Worm (Caenorhabditis elegans): Measurements from ENCODE around the gene nhr-139.

nhr-139 gene

ce11 chrV:6979019-6979418 is 8.6 kb downstream of the nhr-139 start, which contains the start of gene sre-12:
Gene sre-12, minus strand, starts transcription at chrV:6979119.
- TF ChIP-seq tbx-11 (GFP tag; IDR thresholded peaks at IDR 0.05) (no peak), F13C5.2 (tag; optimal IDR thresholded peaks at IDR 0.05) (no peak), B0310.2 (tag; optimal IDR thresholded peaks at IDR 0.05) (no peak), scrt-1 (GFP tag; IDR thresholded peaks at IDR 0.05) (no peak), aly-1 (tag; optimal IDR thresholded peaks at IDR 0.05) (no peak), ceh-36 (tag; optimal IDR thresholded peaks at IDR 0.05) (no peak), ama-1 (optimal IDR thresholded peaks at IDR 0.05) (no peak), pes-1 (GFP tag; IDR thresholded peaks at IDR 0.05) (no peak), tbx-37 (GFP tag; conservative IDR thresholded peaks at IDR 0.05) (no peak), flt-1 (GFP tag; IDR thresholded peaks at IDR 0.05) (no peak), hmbx-1 (tag; optimal IDR thresholded peaks at IDR 0.05) (no peak), hnd-1 (tag; optimal IDR thresholded peaks at IDR 0.05) (no peak), sea-1 (GFP tag; conservative IDR thresholded peaks at IDR 0.05) (no peak), tra-4 (tag; optimal IDR thresholded peaks at IDR 0.05) (no peak), ets-7 (tag; optimal IDR thresholded peaks at IDR 0.05) (no peak), ceh-13 (GFP tag; optimal IDR thresholded peaks at IDR 0.05) (no peak), hmg-4 (GFP tag; optimal IDR thresholded peaks at IDR 0.05) (no peak)

DNA sequence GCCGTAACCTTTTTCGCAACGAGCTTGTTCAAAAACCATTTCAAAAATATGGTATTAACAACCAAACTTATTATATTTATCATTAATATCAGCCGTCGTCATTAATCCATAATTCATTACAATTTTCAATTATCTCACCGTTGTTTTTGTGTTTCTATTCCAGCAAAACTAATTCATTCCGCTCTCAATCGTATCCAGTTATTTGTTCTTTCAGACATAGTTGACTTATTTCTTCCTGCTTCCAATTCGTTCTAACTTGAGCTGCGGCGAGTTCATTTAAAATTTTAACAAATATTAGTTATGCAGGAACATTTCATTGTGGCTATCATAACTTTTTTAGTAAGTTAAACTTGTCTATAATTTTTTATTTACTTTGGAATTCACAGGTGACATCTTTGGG is 11.5 kb downstream of the nhr-139 start, which contains the start of gene srx-16:
Gene srx-16 (plus strand): TSS at position 301 of the 400 bp plus-strand sequence.
- no peak for TF ChIP-seq pes-1 (GFP tag; IDR thresholded peaks at IDR 0.05)
- no peak for TF ChIP-seq ama-1 (optimal IDR thresholded peaks at IDR 0.05)
- TF ChIP-seq scrt-1 (GFP tag; IDR thresholded peaks at IDR 0.05) = no peak
- no peak for TF ChIP-seq ets-7 (tag; optimal IDR thresholded peaks at IDR 0.05)
- TF ChIP-seq hnd-1 (tag; optimal IDR thresholded peaks at IDR 0.05) = no peak
- TF ChIP-seq tra-4 (tag; optimal IDR thresholded peaks at IDR 0.05) = no peak
- TF ChIP-seq tbx-11 (GFP tag; IDR thresholded peaks at IDR 0.05) = no peak
- TF ChIP-seq B0310.2 (tag; optimal IDR thresholded peaks at IDR 0.05) = no peak
- no peak for TF ChIP-seq ceh-36 (tag; optimal IDR thresholded peaks at IDR 0.05)
- TF ChIP-seq tbx-37 (GFP tag; conservative IDR thresholded peaks at IDR 0.05) = no peak
- no peak for TF ChIP-seq F13C5.2 (tag; optimal IDR thresholded peaks at IDR 0.05)
- TF ChIP-seq ceh-13 (GFP tag; optimal IDR thresholded peaks at IDR 0.05) = no peak
- TF ChIP-seq hmbx-1 (tag; optimal IDR thresholded peaks at IDR 0.05) = no peak
- no peak for TF ChIP-seq hmg-4 (GFP tag; optimal IDR thresholded peaks at IDR 0.05)

DNA sequence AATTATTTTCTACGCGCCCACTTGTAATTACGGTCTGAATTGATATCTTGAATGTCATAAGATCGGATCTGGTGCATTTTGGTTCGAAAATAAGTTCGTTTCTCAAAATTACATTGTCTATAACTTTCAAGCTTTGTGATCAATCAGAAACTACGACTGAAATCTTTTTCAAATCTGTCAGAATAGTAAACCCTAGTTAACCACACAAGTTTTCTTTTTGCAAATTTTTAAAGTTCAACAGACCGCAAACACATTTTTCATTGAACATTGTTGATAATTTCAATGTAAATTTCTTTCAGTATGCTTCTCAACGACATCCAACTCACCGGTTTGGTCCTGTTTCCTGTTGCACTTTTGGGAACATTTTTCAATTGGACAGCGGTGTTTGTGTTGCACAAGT is 16.0 kb downstream of the nhr-139 start, which contains the start of gene srx-59:
Gene srx-59 (plus strand): TSS at position 301 of the 400 bp plus-strand sequence.
- no peak for TF ChIP-seq pes-1 (GFP tag; IDR thresholded peaks at IDR 0.05)

- TF ChIP-seq pes-1 (GFP tag; IDR thresholded peaks at IDR 0.05) (no peak), F13C5.2 (tag; optimal IDR thresholded peaks at IDR 0.05) (no peak), ets-7 (tag; optimal IDR thresholded peaks at IDR 0.05) (no peak)
Observed at ce11 chrV:6969950-6970532, 17.5 kb downstream of the nhr-139 start, which contains the start of gene ptr-15. Gene ptr-15, minus strand, starts transcription at chrV:6970000.

- TF ChIP-seq tbx-37 (GFP tag; conservative IDR thresholded peaks at IDR 0.05) = no peak
- no peak for TF ChIP-seq B0310.2 (tag; optimal IDR thresholded peaks at IDR 0.05)
Observed at ce11 chrV:6956237-6956636, 31.3 kb downstream of the nhr-139 start, which contains the start of gene mec-1. Gene mec-1, plus strand, starts transcription at chrV:6956537.

DNA sequence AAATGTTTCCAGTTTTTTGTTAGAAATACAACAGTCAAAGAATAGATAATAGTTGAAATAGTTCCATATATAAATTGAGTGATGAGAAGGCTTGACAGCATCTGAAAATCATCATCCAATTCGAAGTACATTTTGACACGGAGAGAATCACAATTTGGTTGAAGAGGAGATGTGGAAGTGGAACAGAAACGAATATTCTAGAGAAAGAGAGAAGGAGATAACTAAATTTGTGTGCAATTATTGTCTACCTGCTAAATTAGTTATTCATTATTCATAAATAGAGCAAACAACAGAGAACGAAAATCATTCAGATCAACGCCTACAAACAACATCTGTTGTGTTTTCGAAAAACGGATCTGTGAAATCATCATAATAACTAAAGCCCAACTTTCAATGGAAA is 33.8 kb downstream of the nhr-139 start, which contains the start of gene srg-31:
Gene srg-31 (minus strand): TSS at position 101 of the 400 bp plus-strand sequence.
- TF ChIP-seq hmbx-1 (tag; optimal IDR thresholded peaks at IDR 0.05) = no peak
- no peak for TF ChIP-seq flt-1 (GFP tag; IDR thresholded peaks at IDR 0.05)
- no peak for TF ChIP-seq hnd-1 (tag; optimal IDR thresholded peaks at IDR 0.05)
- no peak for TF ChIP-seq hmg-4 (GFP tag; optimal IDR thresholded peaks at IDR 0.05)
- TF ChIP-seq aly-1 (tag; optimal IDR thresholded peaks at IDR 0.05) = no peak
- TF ChIP-seq ama-1 (optimal IDR thresholded peaks at IDR 0.05) = no peak
- no peak for TF ChIP-seq scrt-1 (GFP tag; IDR thresholded peaks at IDR 0.05)
- no peak for TF ChIP-seq sea-1 (GFP tag; conservative IDR thresholded peaks at IDR 0.05)
- no peak for TF ChIP-seq F13C5.2 (tag; optimal IDR thresholded peaks at IDR 0.05)
- no peak for TF ChIP-seq tbx-11 (GFP tag; IDR thresholded peaks at IDR 0.05)
- TF ChIP-seq ceh-13 (GFP tag; optimal IDR thresholded peaks at IDR 0.05) = no peak
- no peak for TF ChIP-seq B0310.2 (tag; optimal IDR thresholded peaks at IDR 0.05)

- TF ChIP-seq aly-1 (tag; optimal IDR thresholded peaks at IDR 0.05) = no peak
- TF ChIP-seq tbx-37 (GFP tag; conservative IDR thresholded peaks at IDR 0.05) = no peak
- TF ChIP-seq scrt-1 (GFP tag; IDR thresholded peaks at IDR 0.05) = no peak
- no peak for TF ChIP-seq flt-1 (GFP tag; IDR thresholded peaks at IDR 0.05)
- TF ChIP-seq ets-7 (tag; optimal IDR thresholded peaks at IDR 0.05) = no peak
- no peak for TF ChIP-seq pes-1 (GFP tag; IDR thresholded peaks at IDR 0.05)
- no peak for TF ChIP-seq hnd-1 (tag; optimal IDR thresholded peaks at IDR 0.05)
- TF ChIP-seq ceh-13 (GFP tag; optimal IDR thresholded peaks at IDR 0.05) = no peak
- no peak for TF ChIP-seq hmbx-1 (tag; optimal IDR thresholded peaks at IDR 0.05)
- no peak for TF ChIP-seq ceh-36 (tag; optimal IDR thresholded peaks at IDR 0.05)
- no peak for TF ChIP-seq sea-1 (GFP tag; conservative IDR thresholded peaks at IDR 0.05)
- TF ChIP-seq B0310.2 (tag; optimal IDR thresholded peaks at IDR 0.05) = no peak
Observed at ce11 chrV:6951306-6951705, 36.3 kb downstream of the nhr-139 start, which contains the start of gene T07H8.11. Gene T07H8.11, minus strand, starts transcription at chrV:6951406.

- TF ChIP-seq F13C5.2 (tag; optimal IDR thresholded peaks at IDR 0.05) (no peak), flt-1 (GFP tag; IDR thresholded peaks at IDR 0.05) (no peak), tbx-11 (GFP tag; IDR thresholded peaks at IDR 0.05) (no peak), B0310.2 (tag; optimal IDR thresholded peaks at IDR 0.05) (no peak), aly-1 (tag; optimal IDR thresholded peaks at IDR 0.05) (no peak), scrt-1 (GFP tag; IDR thresholded peaks at IDR 0.05) (no peak), hnd-1 (tag; optimal IDR thresholded peaks at IDR 0.05) (no peak), ceh-13 (GFP tag; optimal IDR thresholded peaks at IDR 0.05) (no peak), hmg-4 (GFP tag; optimal IDR thresholded peaks at IDR 0.05) (no peak), ama-1 (optimal IDR thresholded peaks at IDR 0.05) (no peak), ets-7 (tag; optimal IDR thresholded peaks at IDR 0.05) (no peak), pes-1 (GFP tag; IDR thresholded peaks at IDR 0.05) (no peak), tbx-37 (GFP tag; conservative IDR thresholded peaks at IDR 0.05) (no peak), ceh-36 (tag; optimal IDR thresholded peaks at IDR 0.05) (no peak), hmbx-1 (tag; optimal IDR thresholded peaks at IDR 0.05) (no peak), sea-1 (GFP tag; conservative IDR thresholded peaks at IDR 0.05) (no peak), tra-4 (tag; optimal IDR thresholded peaks at IDR 0.05) (no peak)
Observed at ce11 chrV:6949770-6950169, 37.8 kb downstream of the nhr-139 start, which contains the start of gene Y57E12B.11. Gene Y57E12B.11, minus strand, starts transcription at chrV:6949870.

Measured in whole organism, early embryonic.